Worm (Caenorhabditis elegans) whole organism, early embryonic: Measurements from ENCODE around the gene wrt-2.
A peak's percentile ranks its signal among the peaks of the same experiment; 100 is the strongest.

Experiments
- B0310.2 ChIP-seq: sonication (generic microtip); optimal IDR thresholded peaks from 2 replicates; lab custom pipeline; 2016; ENCODE audit warnings: mild to moderate bottlenecking, missing genetic modification characterization, missing compliant biosample characterization
- F13C5.2 ChIP-seq: sonication (generic microtip); optimal IDR thresholded peaks from 2 replicates; lab custom pipeline; 2017; ENCODE audit warnings: mild to moderate bottlenecking, missing genetic modification characterization, inconsistent platforms, missing compliant biosample characterization
- aly-1 ChIP-seq: sonication (generic microtip); optimal IDR thresholded peaks from 2 replicates; lab custom pipeline; 2016; ENCODE audit warnings: missing genetic modification characterization, missing compliant biosample characterization
- ama-1 ChIP-seq: fragments of 150-350 bp; optimal IDR thresholded peaks from 2 replicates; lab custom pipeline; 2014
- ceh-13 ChIP-seq: fragments of 200-800 bp; sonication (Bioruptor generic); optimal IDR thresholded peaks from 2 replicates; lab custom pipeline; 2018; ENCODE audit warnings: mild to moderate bottlenecking, missing genetic modification characterization, missing compliant biosample characterization
- ceh-36 ChIP-seq: sonication (generic microtip); optimal IDR thresholded peaks from 2 replicates; lab custom pipeline; 2016; ENCODE audit warnings: missing genetic modification characterization, inconsistent platforms, missing compliant biosample characterization
- ets-7 ChIP-seq: sonication (generic microtip); optimal IDR thresholded peaks from 2 replicates; lab custom pipeline; 2016; ENCODE audit warnings: missing genotype, missing genetic modification characterization, missing compliant biosample characterization
- flt-1 ChIP-seq: fragments of 200-800 bp; sonication (Bioruptor generic); IDR thresholded peaks from 2 replicates; pipeline ENCODE4 v1.3.6; 2022; ENCODE audit warnings: missing genetic modification characterization, missing compliant biosample characterization
- hmbx-1 ChIP-seq: sonication (generic microtip); optimal IDR thresholded peaks from 2 replicates; lab custom pipeline; 2016; ENCODE audit warnings: mild to moderate bottlenecking, missing genetic modification characterization, missing compliant biosample characterization
- hmg-4 ChIP-seq: fragments of 200-800 bp; sonication (Bioruptor generic); optimal IDR thresholded peaks from 2 replicates; lab custom pipeline; 2018; ENCODE audit warnings: mild to moderate bottlenecking, missing genetic modification characterization, missing compliant biosample characterization
- hnd-1 ChIP-seq: sonication (generic microtip); optimal IDR thresholded peaks from 2 replicates; lab custom pipeline; 2016; ENCODE audit warnings: missing genetic modification characterization, missing compliant biosample characterization
- pes-1 ChIP-seq: fragments of 200-800 bp; sonication (Bioruptor generic); IDR thresholded peaks from 2 replicates; pipeline ENCODE4 v1.3.6; 2022; ENCODE audit warnings: missing genetic modification reagents, missing genetic modification characterization, missing compliant biosample characterization
- scrt-1 ChIP-seq: fragments of 200-800 bp; sonication (Bioruptor generic); IDR thresholded peaks from 2 replicates; pipeline ENCODE4 v1.3.6; 2022; ENCODE audit warnings: missing genetic modification characterization, missing compliant biosample characterization
- sea-1 ChIP-seq: fragments of 200-800 bp; sonication (Bioruptor generic); conservative IDR thresholded peaks from 2 replicates; pipeline ENCODE4 v1.3.6; 2022; ENCODE audit warnings: missing genetic modification characterization, missing compliant biosample characterization
- tbx-11 ChIP-seq: fragments of 200-800 bp; sonication (Bioruptor generic); IDR thresholded peaks from 2 replicates; pipeline ENCODE4 v1.3.6; 2022; ENCODE audit warnings: missing genetic modification characterization, missing compliant biosample characterization
- tbx-37 ChIP-seq: fragments of 200-800 bp; sonication (Bioruptor generic); conservative IDR thresholded peaks from 2 replicates; pipeline ENCODE4 v1.3.6; 2022; ENCODE audit warnings: missing genetic modification reagents, missing genetic modification characterization, missing compliant biosample characterization
- tra-4 ChIP-seq: sonication (generic microtip); optimal IDR thresholded peaks from 2 replicates; lab custom pipeline; 2017; ENCODE audit warnings: missing genetic modification characterization, missing compliant biosample characterization

Gene wrt-2

ce11 chrX:3102165-3102564, 8.0 kb upstream of the wrt-2 start, which contains the start of gene ztf-13:
TSS of gene ztf-13 (minus strand) at chrX:3102175.
- TF ChIP-seq ceh-36 (tag; lab: Kevin White, UChicago), result no peak
- no peak for TF ChIP-seq hmbx-1 (tag; lab: Kevin White, UChicago)
- TF ChIP-seq hmg-4 (GFP tag; lab: Kevin White, UChicago), result no peak
- no peak for TF ChIP-seq B0310.2 (tag; lab: Kevin White, UChicago)
- no peak for TF ChIP-seq ceh-13 (GFP tag; lab: Kevin White, UChicago)

- TF ChIP-seq ama-1 (no peak), tbx-37 (no peak), F13C5.2 (no peak)
Measured at ce11 chrX:3101562-3101961, 7.4 kb upstream of the wrt-2 start.

DNA sequence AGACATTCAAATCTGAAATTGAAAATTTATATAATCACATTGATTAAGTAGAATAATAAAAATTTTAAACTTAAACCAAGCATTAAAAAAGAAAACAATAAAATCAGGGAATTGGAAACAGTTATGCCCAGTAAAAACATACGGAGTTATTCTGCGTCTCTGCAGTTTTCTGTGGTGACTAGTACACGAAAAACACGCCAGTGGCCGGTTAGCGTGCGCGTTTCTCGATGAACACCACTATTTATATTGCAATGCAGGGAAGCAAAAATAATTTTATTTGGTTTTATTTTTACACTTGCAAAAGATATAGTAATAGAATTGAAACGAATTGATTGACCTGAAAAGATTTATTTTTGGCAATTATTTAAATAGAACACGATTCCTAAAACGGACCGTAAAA, 5.7 kb upstream of the wrt-2 start, which contains the start of gene sec-3:
TSS of gene sec-3 (minus strand) at position 21 of the 400 bp plus-strand sequence.
- TF ChIP-seq ceh-36 (tag; lab: Kevin White, UChicago) (peak; percentile 38), ama-1 (no peak), sea-1 (GFP tag; lab: Robert Waterston, UW) (peak; percentile 65; the same call in 1 of the 2 replicates), flt-1 (GFP tag; lab: Robert Waterston, UW) (peak; percentile 45; the same call in 1 of the 2 replicates), hmbx-1 (tag; lab: Kevin White, UChicago) (peak; percentile 19), B0310.2 (tag; lab: Kevin White, UChicago) (no peak), tbx-11 (0 out of 2 replicates have a peak, but pooled peaks have one; percentile 28), scrt-1 (GFP tag; lab: Robert Waterston, UW) (peak; percentile 58; the same call in 1 of the 2 replicates), pes-1 (GFP tag; lab: Robert Waterston, UW) (peak; percentile 75), F13C5.2 (peak; percentile 88), hnd-1 (tag; lab: Kevin White, UChicago) (peak; percentile 13), tbx-37 (peak; percentile 29; the same call in 1 of the 2 replicates), tra-4 (tag; lab: Kevin White, UChicago) (peak; percentile 13), ceh-13 (GFP tag; lab: Kevin White, UChicago) (no peak), hmg-4 (GFP tag; lab: Kevin White, UChicago) (peak; percentile 55), aly-1 (no peak), ets-7 (no peak)

DNA sequence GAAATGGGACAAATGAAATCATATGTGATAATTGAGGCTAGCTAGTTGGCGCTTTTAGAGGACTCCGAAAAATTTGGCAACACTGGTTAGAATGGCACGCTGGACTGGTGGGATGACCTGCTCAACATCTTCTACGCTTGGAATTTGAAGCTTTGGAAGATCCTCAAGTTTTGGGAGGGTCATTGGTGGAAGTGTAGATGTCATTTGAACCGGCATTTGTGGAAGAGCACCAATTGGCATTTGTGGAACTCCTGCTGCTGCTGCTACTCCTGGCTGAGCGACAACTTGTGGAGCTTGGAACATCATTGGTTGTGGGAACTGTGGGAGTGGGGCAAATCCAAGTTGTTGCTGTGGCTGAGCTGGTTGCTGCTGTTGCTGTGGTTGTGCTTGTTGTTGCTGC, 1.7 kb downstream of the wrt-2 start:
- TF ChIP-seq tbx-11 (no peak), ceh-36 (tag; lab: Kevin White, UChicago) (no peak), ceh-13 (GFP tag; lab: Kevin White, UChicago) (no peak), ama-1 (no peak), aly-1 (no peak), scrt-1 (GFP tag; lab: Robert Waterston, UW) (no peak), hnd-1 (tag; lab: Kevin White, UChicago) (no peak), tra-4 (tag; lab: Kevin White, UChicago) (no peak), sea-1 (GFP tag; lab: Robert Waterston, UW) (no peak), pes-1 (GFP tag; lab: Robert Waterston, UW) (no peak), hmbx-1 (tag; lab: Kevin White, UChicago) (no peak), F13C5.2 (no peak)

DNA sequence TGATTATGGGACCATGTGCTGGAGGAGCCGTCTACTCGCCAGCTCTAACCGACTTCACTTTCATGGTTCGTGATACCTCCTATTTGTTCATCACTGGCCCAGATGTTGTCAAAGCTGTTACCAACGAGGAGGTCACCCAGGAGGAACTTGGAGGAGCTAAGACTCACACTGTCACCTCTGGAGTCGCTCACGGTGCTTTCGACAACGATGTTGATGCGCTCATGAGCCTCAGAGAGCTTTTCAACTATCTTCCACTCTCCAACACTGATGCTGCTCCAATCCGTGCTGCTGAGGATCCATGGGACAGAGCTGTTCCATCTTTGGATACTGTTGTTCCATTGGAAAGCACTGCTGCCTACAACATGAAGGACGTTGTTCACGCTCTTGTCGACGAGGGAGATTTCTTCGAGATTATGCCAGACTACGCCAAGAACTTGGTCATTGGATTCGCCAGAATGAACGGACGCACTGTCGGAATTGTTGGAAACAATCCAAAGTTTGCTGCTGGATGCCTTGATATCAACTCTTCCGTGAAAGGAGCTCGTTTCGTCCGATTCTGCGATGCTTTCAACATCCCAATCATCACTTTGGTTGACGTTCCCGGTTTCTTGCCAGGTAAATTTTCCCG, 2.9 kb downstream of the wrt-2 start:
- TF ChIP-seq hmbx-1 (tag; lab: Kevin White, UChicago), result no peak
- no peak for TF ChIP-seq pes-1 (GFP tag; lab: Robert Waterston, UW)
- no peak for TF ChIP-seq hnd-1 (tag; lab: Kevin White, UChicago)
- TF ChIP-seq aly-1, result no peak
- TF ChIP-seq ceh-36 (tag; lab: Kevin White, UChicago), result no peak
- TF ChIP-seq ets-7, result no peak
- no peak for TF ChIP-seq tbx-37
- TF ChIP-seq B0310.2 (tag; lab: Kevin White, UChicago), result no peak
- no peak for TF ChIP-seq tbx-11
- TF ChIP-seq ceh-13 (GFP tag; lab: Kevin White, UChicago), result no peak
- no peak for TF ChIP-seq scrt-1 (GFP tag; lab: Robert Waterston, UW)
- no peak for TF ChIP-seq flt-1 (GFP tag; lab: Robert Waterston, UW)
- no peak for TF ChIP-seq sea-1 (GFP tag; lab: Robert Waterston, UW)
- no peak for TF ChIP-seq tra-4 (tag; lab: Kevin White, UChicago)
- TF ChIP-seq hmg-4 (GFP tag; lab: Kevin White, UChicago), result no peak
- TF ChIP-seq F13C5.2, result no peak
- no peak for TF ChIP-seq ama-1

DNA sequence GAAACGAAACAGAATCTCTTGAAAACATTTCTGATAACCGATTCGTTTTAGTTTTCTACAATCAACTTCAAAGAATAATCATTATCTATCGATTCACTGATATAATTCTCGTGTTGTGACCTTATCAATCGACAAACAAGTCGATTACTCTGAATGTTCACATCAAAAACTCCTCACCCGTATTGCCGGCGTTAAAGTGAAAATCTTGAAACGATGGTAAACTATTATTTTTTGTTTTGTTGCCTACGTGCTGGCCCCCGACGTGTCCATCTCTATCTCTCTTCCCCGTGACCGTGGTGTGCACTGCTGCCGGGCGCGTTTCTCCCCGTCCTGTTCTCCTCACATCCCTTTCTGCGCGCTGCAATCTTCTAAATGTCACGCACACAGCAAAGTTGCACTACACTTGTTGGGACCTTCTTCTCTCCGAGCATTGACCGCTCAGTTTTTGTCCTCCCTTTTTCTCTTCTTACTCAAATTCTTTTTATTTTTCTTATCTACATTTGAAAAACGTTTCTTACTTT, 4.2 kb downstream of the wrt-2 start:
- TF ChIP-seq tra-4 (tag; lab: Kevin White, UChicago), result no peak
- TF ChIP-seq tbx-37, result no peak
- TF ChIP-seq ceh-36 (tag; lab: Kevin White, UChicago), result no peak
- no peak for TF ChIP-seq tbx-11
- TF ChIP-seq aly-1, result no peak
- TF ChIP-seq ceh-13 (GFP tag; lab: Kevin White, UChicago), result no peak
- TF ChIP-seq scrt-1 (GFP tag; lab: Robert Waterston, UW), result no peak
- no peak for TF ChIP-seq pes-1 (GFP tag; lab: Robert Waterston, UW)
- no peak for TF ChIP-seq F13C5.2
- no peak for TF ChIP-seq B0310.2 (tag; lab: Kevin White, UChicago)
- no peak for TF ChIP-seq flt-1 (GFP tag; lab: Robert Waterston, UW)
- no peak for TF ChIP-seq hnd-1 (tag; lab: Kevin White, UChicago)

ce11 chrX:3089423-3089822, 4.7 kb downstream of the wrt-2 start, which contains the start of gene pccb-1:
TSS of gene pccb-1 (plus strand) at chrX:3089549.
- TF ChIP-seq ama-1 (no peak), F13C5.2 (no peak), scrt-1 (GFP tag; lab: Robert Waterston, UW) (no peak), tbx-37 (no peak)
